Worm (Caenorhabditis elegans): ENCODE measurements around the gene F02E11.4.

DNA sequence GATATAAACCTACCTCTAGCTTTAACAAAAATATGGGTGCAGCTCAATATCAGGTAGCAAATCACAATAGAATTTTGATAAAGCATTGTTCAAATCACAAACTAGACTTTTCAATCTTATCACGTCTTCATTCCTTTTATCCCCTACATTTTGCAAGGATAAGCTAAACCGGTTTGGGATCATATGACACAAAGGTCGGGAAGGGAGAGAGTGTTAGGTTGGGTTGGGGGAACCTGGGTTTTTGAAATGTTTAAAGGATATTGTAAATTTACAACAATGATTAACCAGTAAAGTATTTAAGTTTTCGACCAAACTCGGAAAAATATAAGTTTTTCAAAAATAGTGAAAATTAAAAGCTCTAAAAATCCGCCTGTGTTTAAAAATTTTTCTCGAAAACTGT, 33.5 kb downstream of the F02E11.4 start, which contains the start of gene C17F4.12:
- TF ChIP-seq elt-1 (tag; optimal IDR thresholded peaks at IDR 0.05) (no peak), nhr-11 (tag; optimal IDR thresholded peaks at IDR 0.05) (no peak), ama-1 (optimal IDR thresholded peaks at IDR 0.05) (no peak), ceh-16 (tag; optimal IDR thresholded peaks at IDR 0.05) (no peak), ztf-11 (tag; optimal IDR thresholded peaks at IDR 0.05) (no peak), lsy-2 (tag; optimal IDR thresholded peaks at IDR 0.05) (no peak), egl-27 (tag; optimal IDR thresholded peaks at IDR 0.05) (no peak), blmp-1 (tag; optimal IDR thresholded peaks at IDR 0.05; ENCODE audit: insufficient read depth) (no peak), zag-1 (tag; optimal IDR thresholded peaks at IDR 0.05) (no peak), fos-1 (tag; optimal IDR thresholded peaks at IDR 0.05) (no peak), R02D3.7 (tag; optimal IDR thresholded peaks at IDR 0.05) (no peak), mdl-1 (tag; optimal IDR thresholded peaks at IDR 0.05) (no peak), ztf-4 (tag; optimal IDR thresholded peaks at IDR 0.05) (no peak)
